Fruit fly (Drosophila melanogaster): Measurements from ENCODE around the gene CG2059.

The CG2059 gene

DNA sequence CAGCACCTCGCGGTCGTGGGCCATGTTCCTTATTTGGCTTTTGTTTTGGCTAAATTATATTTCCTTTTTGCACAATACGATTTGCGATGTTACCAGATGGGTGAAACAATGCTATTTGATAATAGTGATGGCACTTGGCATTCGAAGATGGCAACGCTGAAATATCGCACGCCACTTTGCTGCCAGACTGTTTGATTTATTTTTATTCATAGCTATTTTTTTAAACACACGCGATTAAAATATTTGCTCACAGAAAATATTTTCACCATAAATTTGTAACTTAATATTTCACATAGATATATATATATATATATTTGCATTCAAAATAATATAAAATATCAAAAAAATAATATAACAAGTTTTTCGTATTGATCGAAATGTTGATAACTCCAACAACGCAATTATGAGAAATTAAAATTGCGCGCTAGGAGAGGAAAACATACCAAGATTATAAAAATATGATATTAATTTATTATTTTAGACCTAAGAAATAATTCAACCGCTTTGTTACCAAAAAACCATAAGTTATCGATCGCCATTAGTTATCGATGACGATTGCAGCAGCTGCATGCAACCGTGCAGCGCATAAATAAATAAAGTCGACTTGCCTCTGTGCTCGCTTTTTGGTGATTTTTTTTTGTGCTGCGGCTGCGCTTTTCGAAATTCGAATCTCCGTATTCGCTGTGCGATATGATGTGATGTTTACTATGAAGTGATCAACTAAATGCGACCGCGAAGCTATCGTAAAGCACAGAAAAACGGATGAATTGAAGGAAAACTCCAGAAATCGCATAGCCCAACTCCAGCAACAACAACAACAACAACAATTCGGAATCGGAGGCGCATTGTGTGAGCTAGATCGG is 37.7 kb downstream of the CG2059 start, which contains the start of the genes Atg5 and Dok (continued):
- TF ChIP-seq usp (GFP tag; optimal IDR thresholded peaks at IDR 0.05) (no peak), woc (GFP tag; optimal IDR thresholded peaks at IDR 0.05) (no peak), Hnf4 (GFP tag; optimal IDR thresholded peaks at IDR 0.05) (peak; percentile 17), lola (GFP tag; optimal IDR thresholded peaks at IDR 0.05) (no peak), N (GFP tag; optimal IDR thresholded peaks at IDR 0.05) (no peak), OdsH (GFP tag; optimal IDR thresholded peaks at IDR 0.05) (no peak), dl (GFP tag; optimal IDR thresholded peaks at IDR 0.05; ENCODE audit: insufficient read depth in 1 of 2, partially characterized antibody in 2 of 2) (no peak), ey (GFP tag; optimal IDR thresholded peaks at IDR 0.05) (no peak), Myc (optimal IDR thresholded peaks at IDR 0.05) (peak; percentile 41), Mio (GFP tag; optimal IDR thresholded peaks at IDR 0.05) (no peak)

DNA sequence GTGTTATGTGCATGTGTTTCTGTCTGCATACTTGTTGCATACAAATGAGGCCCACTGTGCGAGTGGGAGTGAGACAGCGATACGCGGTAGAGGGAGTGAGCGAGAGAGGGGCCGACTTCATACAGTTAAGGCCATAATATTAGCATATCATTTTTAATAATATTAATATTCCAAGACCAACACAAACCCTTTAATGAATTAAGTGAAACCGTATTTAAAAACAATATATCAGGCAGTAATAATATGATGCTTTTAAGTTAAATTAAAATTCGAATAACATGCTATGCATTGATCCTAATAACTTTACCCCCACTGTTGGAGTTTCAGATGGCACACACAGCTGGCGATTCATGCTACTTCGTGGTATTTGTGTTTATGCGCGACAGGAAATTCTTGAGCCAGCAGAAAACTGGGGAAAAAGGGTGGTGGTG is 38.7 kb downstream of the CG2059 start:
- TF ChIP-seq ey (GFP tag; optimal IDR thresholded peaks at IDR 0.05) (peak; percentile 93), CG32264 (GFP tag; optimal IDR thresholded peaks at IDR 0.05) (peak; percentile 67), sv (GFP tag; optimal IDR thresholded peaks at IDR 0.05) (peak; percentile 88), Dif (GFP tag; optimal IDR thresholded peaks at IDR 0.05; ENCODE audit: partially characterized antibody) (no peak), HLH106 (tag; optimal IDR thresholded peaks at IDR 0.05) (peak; percentile 97), N (GFP tag; optimal IDR thresholded peaks at IDR 0.05) (no peak), Sp1 (GFP tag; optimal IDR thresholded peaks at IDR 0.05) (peak; percentile 98), dmrt93B (GFP tag; optimal IDR thresholded peaks at IDR 0.05) (peak; percentile 94), GATAd (GFP tag; optimal IDR thresholded peaks at IDR 0.05) (peak; percentile 82), dl (GFP tag; optimal IDR thresholded peaks at IDR 0.05; ENCODE audit: insufficient read depth in 1 of 2, partially characterized antibody in 2 of 2) (no peak), psq (GFP tag; optimal IDR thresholded peaks at IDR 0.05) (peak; percentile 93), lola (GFP tag; optimal IDR thresholded peaks at IDR 0.05) (no peak), dsf (GFP tag; optimal IDR thresholded peaks at IDR 0.05; ENCODE audit: borderline replicate concordance) (peak; percentile 61), foxo (GFP tag; optimal IDR thresholded peaks at IDR 0.05) (peak in 1 of 2 experiments; percentile 98), Vsx2 (GFP tag; optimal IDR thresholded peaks at IDR 0.05; ENCODE audit: partially characterized antibody) (no peak), Hnf4 (GFP tag; optimal IDR thresholded peaks at IDR 0.05) (peak; percentile 92), usp (GFP tag; optimal IDR thresholded peaks at IDR 0.05) (no peak), Mio (GFP tag; optimal IDR thresholded peaks at IDR 0.05) (no peak), pan (optimal IDR thresholded peaks at IDR 0.05) (no peak), CrebA (GFP tag; optimal IDR thresholded peaks at IDR 0.05; ENCODE audit: borderline replicate concordance) (no peak), Jra (GFP tag; optimal IDR thresholded peaks at IDR 0.05) (peak; percentile 81), tai (GFP tag; optimal IDR thresholded peaks at IDR 0.05) (peak; percentile 89), OdsH (GFP tag; optimal IDR thresholded peaks at IDR 0.05) (peak; percentile 97), br (GFP tag; optimal IDR thresholded peaks at IDR 0.05) (peak; percentile 89), brk (GFP tag; optimal IDR thresholded peaks at IDR 0.05) (no peak), fru (GFP tag; optimal IDR thresholded peaks at IDR 0.05) (peak; percentile 96), Hr78 (GFP tag; optimal IDR thresholded peaks at IDR 0.05) (no peak), CG9705 (GFP tag; optimal IDR thresholded peaks at IDR 0.05) (peak; percentile 93), Hr83 (GFP tag; optimal IDR thresholded peaks at IDR 0.05; ENCODE audit: poor library complexity, severe bottlenecking) (peak; percentile 45), Myc (optimal IDR thresholded peaks at IDR 0.05) (no peak), woc (GFP tag; optimal IDR thresholded peaks at IDR 0.05) (peak; percentile 97), h (GFP tag; optimal IDR thresholded peaks at IDR 0.05) (peak; percentile 97), rgr (GFP tag; optimal IDR thresholded peaks at IDR 0.05) (peak; percentile 97), jim (GFP tag; optimal IDR thresholded peaks at IDR 0.05) (no peak), Abd-B (GFP tag; optimal IDR thresholded peaks at IDR 0.05) (no peak), Dfd (GFP tag; optimal IDR thresholded peaks at IDR 0.05) (no peak), sage (GFP tag; optimal IDR thresholded peaks at IDR 0.05) (peak; percentile 94), Rel (GFP tag; optimal IDR thresholded peaks at IDR 0.05) (peak; percentile 93), Rel (tag; optimal IDR thresholded peaks at IDR 0.05) (peak; percentile 87)
